Worm (Caenorhabditis elegans) whole organism, late embryonic: Measurements from ENCODE around the gene ZK822.9.
A peak's percentile ranks its signal among the peaks of the same experiment; 100 is the strongest.

Source experiments
- C08G9.2 ChIP-seq: sonication (generic microtip); optimal IDR thresholded peaks from 2 replicates; lab custom pipeline; 2016; ENCODE audit warnings: mild to moderate bottlenecking, missing genetic modification characterization, moderate library complexity, missing compliant biosample characterization
- C38D4.7 ChIP-seq: fragments of 200-800 bp; sonication (Bioruptor generic); optimal IDR thresholded peaks from 2 replicates; lab custom pipeline; 2018; ENCODE audit warnings: mild to moderate bottlenecking, missing genetic modification characterization, moderate library complexity, missing compliant biosample characterization
- F13H6.1 ChIP-seq: sonication (generic microtip); optimal IDR thresholded peaks from 2 replicates; lab custom pipeline; 2016; ENCODE audit warnings: missing genetic modification characterization, missing compliant biosample characterization
- K02D7.2 ChIP-seq: sonication (generic microtip); optimal IDR thresholded peaks from 2 replicates; lab custom pipeline; 2017; ENCODE audit warnings: mild to moderate bottlenecking, missing genetic modification characterization, missing compliant biosample characterization
- K09A11.1 ChIP-seq: sonication (generic microtip); optimal IDR thresholded peaks from 2 replicates; lab custom pipeline; 2017; ENCODE audit warnings: antibody characterized with exemption, mild to moderate bottlenecking, missing genetic modification characterization, missing compliant biosample characterization; ENCODE audit not compliant: insufficient read depth
- ama-1 ChIP-seq: fragments of 150-350 bp; optimal IDR thresholded peaks from 2 replicates; lab custom pipeline; 2014
- ceh-14 ChIP-seq: sonication (generic microtip); optimal IDR thresholded peaks from 2 replicates; lab custom pipeline; 2016; ENCODE audit warnings: missing genotype, missing genetic modification characterization, missing compliant biosample characterization
- ceh-19 ChIP-seq: fragments of 200-800 bp; sonication (Bioruptor generic); optimal IDR thresholded peaks from 2 replicates; lab custom pipeline; 2018; ENCODE audit warnings: mild to moderate bottlenecking, missing genetic modification characterization, missing compliant biosample characterization
- ceh-22 ChIP-seq: sonication (generic microtip); optimal IDR thresholded peaks from 2 replicates; lab custom pipeline; 2017; ENCODE audit warnings: missing biosample characterization, missing genetic modification characterization
- ceh-24 ChIP-seq: sonication (generic microtip); optimal IDR thresholded peaks from 2 replicates; lab custom pipeline; 2016; ENCODE audit warnings: mild to moderate bottlenecking, missing genetic modification characterization, missing compliant biosample characterization
- ceh-30 ChIP-seq: fragments of 150-350 bp; optimal IDR thresholded peaks from 2 replicates; lab custom pipeline; 2014; ENCODE audit warnings: missing biosample characterization, missing genetic modification characterization
- ceh-31 ChIP-seq: sonication (generic microtip); optimal IDR thresholded peaks from 2 replicates; lab custom pipeline; 2016; ENCODE audit warnings: missing genetic modification characterization, missing compliant biosample characterization
- ceh-6 ChIP-seq: fragments of 200-800 bp; sonication (Bioruptor generic); optimal IDR thresholded peaks from 2 replicates; lab custom pipeline; 2018; ENCODE audit warnings: mild to moderate bottlenecking, missing genetic modification characterization, missing compliant biosample characterization
- ceh-9 ChIP-seq: sonication (generic microtip); optimal IDR thresholded peaks from 2 replicates; lab custom pipeline; 2016; ENCODE audit warnings: mild to moderate bottlenecking, missing genetic modification characterization, inconsistent platforms, missing compliant biosample characterization
- che-1 ChIP-seq: sonication (generic microtip); optimal IDR thresholded peaks from 2 replicates; lab custom pipeline; 2016; ENCODE audit warnings: mild to moderate bottlenecking, missing genetic modification characterization, missing compliant biosample characterization
- elt-2 ChIP-seq: sonication (generic microtip); optimal IDR thresholded peaks from 2 replicates; lab custom pipeline; 2016; ENCODE audit warnings: missing genetic modification reagents, missing genetic modification characterization, missing compliant biosample characterization
- eyg-1 ChIP-seq: sonication (generic microtip); optimal IDR thresholded peaks from 2 replicates; lab custom pipeline; 2016; ENCODE audit warnings: missing genotype, missing genetic modification characterization, missing compliant biosample characterization
- gmeb-2 ChIP-seq: sonication (generic microtip); optimal IDR thresholded peaks from 2 replicates; lab custom pipeline; 2016; ENCODE audit warnings: missing genetic modification characterization, inconsistent platforms, missing compliant biosample characterization
- hlh-13 ChIP-seq: fragments of 200-800 bp; sonication (Bioruptor generic); optimal IDR thresholded peaks from 2 replicates; lab custom pipeline; 2018; ENCODE audit warnings: mild to moderate bottlenecking, missing genetic modification characterization, missing compliant biosample characterization
- hlh-30 ChIP-seq: sonication (generic microtip); optimal IDR thresholded peaks from 2 replicates; lab custom pipeline; 2017; ENCODE audit warnings: antibody characterized with exemption, missing genetic modification characterization, missing compliant biosample characterization; ENCODE audit not compliant: insufficient read depth
- lin-11 ChIP-seq: fragments of 200-800 bp; sonication (Bioruptor generic); optimal IDR thresholded peaks from 2 replicates; lab custom pipeline; 2018; ENCODE audit warnings: mild to moderate bottlenecking, missing genetic modification characterization, missing compliant biosample characterization
- nfya-1 ChIP-seq: sonication (generic microtip); optimal IDR thresholded peaks from 2 replicates; lab custom pipeline; 2017; ENCODE audit warnings: missing genetic modification characterization, mild to moderate bottlenecking, missing compliant biosample characterization, antibody characterized with exemption, moderate library complexity
- nhr-11 ChIP-seq: fragments of 150-350 bp; optimal IDR thresholded peaks from 2 replicates; lab custom pipeline; 2014; ENCODE audit warnings: missing biosample characterization, missing genetic modification characterization
- nhr-232 ChIP-seq: sonication (generic microtip); optimal IDR thresholded peaks from 2 replicates; lab custom pipeline; 2016; ENCODE audit warnings: missing genetic modification characterization, missing compliant biosample characterization
- npax-4 ChIP-seq: sonication (generic microtip); optimal IDR thresholded peaks from 2 replicates; lab custom pipeline; 2016; ENCODE audit warnings: missing genetic modification characterization, missing compliant biosample characterization
- odd-2 ChIP-seq: sonication (generic microtip); optimal IDR thresholded peaks from 2 replicates; lab custom pipeline; 2017; ENCODE audit warnings: antibody characterized with exemption, mild to moderate bottlenecking, missing genetic modification characterization, missing compliant biosample characterization
- pat-9 ChIP-seq: fragments of 200-800 bp; sonication (Bioruptor generic); optimal IDR thresholded peaks from 2 replicates; lab custom pipeline; 2018; ENCODE audit warnings: mild to moderate bottlenecking, missing genetic modification characterization, moderate library complexity, missing compliant biosample characterization
- pha-2 ChIP-seq: sonication (generic microtip); optimal IDR thresholded peaks from 2 replicates; lab custom pipeline; 2017; ENCODE audit warnings: mild to moderate bottlenecking, missing genetic modification characterization, missing compliant biosample characterization
- pha-4 ChIP-seq: fragments of 150-350 bp; optimal IDR thresholded peaks from 2 replicates; lab custom pipeline; 2018; ENCODE audit warnings: missing biosample characterization, missing genetic modification reagents, missing genetic modification characterization
- pqm-1 ChIP-seq: sonication (generic microtip); optimal IDR thresholded peaks from 2 replicates; lab custom pipeline; 2016; ENCODE audit warnings: missing genetic modification characterization, missing compliant biosample characterization
- rnt-1 ChIP-seq: sonication (generic microtip); optimal IDR thresholded peaks from 2 replicates; lab custom pipeline; 2016; ENCODE audit warnings: missing genetic modification characterization, missing compliant biosample characterization
- sdc-2 ChIP-seq: sonication (generic microtip); optimal IDR thresholded peaks from 2 replicates; lab custom pipeline; 2016; ENCODE audit warnings: missing genotype, missing genetic modification characterization, missing compliant biosample characterization
- sox-2 ChIP-seq: fragments of 200-800 bp; sonication (Bioruptor generic); IDR thresholded peaks from 2 replicates; pipeline ENCODE4 v1.3.6; 2022; ENCODE audit warnings: missing genetic modification reagents, missing genetic modification characterization, missing compliant biosample characterization
- syd-9 ChIP-seq: sonication (generic microtip); optimal IDR thresholded peaks from 2 replicates; lab custom pipeline; 2016; ENCODE audit warnings: mild to moderate bottlenecking, missing genetic modification characterization, moderate library complexity, missing compliant biosample characterization
- tbx-2 ChIP-seq: sonication (generic microtip); optimal IDR thresholded peaks from 2 replicates; lab custom pipeline; 2016; ENCODE audit warnings: missing genetic modification characterization, missing compliant biosample characterization
- tbx-7 ChIP-seq: sonication (generic microtip); optimal IDR thresholded peaks from 2 replicates; lab custom pipeline; 2016; ENCODE audit warnings: missing genotype, missing genetic modification characterization, missing compliant biosample characterization
- ttx-3 ChIP-seq: sonication (generic microtip); optimal IDR thresholded peaks from 2 replicates; lab custom pipeline; 2016; ENCODE audit warnings: missing genetic modification reagents, missing genetic modification characterization, missing compliant biosample characterization
- unc-3 ChIP-seq, 2 experiments: fragments of 200-800 bp in 1 of 2; sonication (Bioruptor generic) in 1 of 2; sonication (generic microtip) in 1 of 2; conservative IDR thresholded peaks in 1 of 2; optimal IDR thresholded peaks in 1 of 2; 2 replicates each; pipeline versions ENCODE4 v1.3.6 to Lab custom; 2016 to 2022; ENCODE audit warnings: missing compliant biosample characterization in 2 of 2, missing genetic modification characterization in 2 of 2, missing genetic modification reagents in 1 of 2
- unc-55 ChIP-seq: sonication (generic microtip); optimal IDR thresholded peaks from 2 replicates; lab custom pipeline; 2017; ENCODE audit warnings: missing biosample characterization, missing genetic modification reagents, missing genetic modification characterization
- zip-5 ChIP-seq: sonication (generic microtip); optimal IDR thresholded peaks from 2 replicates; lab custom pipeline; 2016; ENCODE audit warnings: missing genetic modification characterization, missing compliant biosample characterization

ZK822.9 gene

ce11 chrIV:11928388-11928787 lies 12.6 kb downstream of the ZK822.9 start (continued):
- TF ChIP-seq ceh-22 (tag; lab: Kevin White, UChicago), result no peak
- TF ChIP-seq ceh-24, result no peak
- TF ChIP-seq sdc-2, result no peak
- TF ChIP-seq ttx-3 (tag; lab: Kevin White, UChicago), result no peak
- no peak for TF ChIP-seq unc-55 (GFP tag; lab: Kevin White, UChicago)
- TF ChIP-seq K02D7.2 (tag; lab: Kevin White, UChicago), result no peak
- TF ChIP-seq gmeb-2, result peak; percentile 18
- peak; percentile 39 for TF ChIP-seq che-1
- no peak for TF ChIP-seq F13H6.1 (tag; lab: Kevin White, UChicago)
- no peak for TF ChIP-seq ceh-30 (tag; lab: Kevin White, UChicago)
- no peak for TF ChIP-seq tbx-7 (tag; lab: Kevin White, UChicago)
- TF ChIP-seq ceh-19 (GFP tag; lab: Kevin White, UChicago), result no peak
- peak; percentile 27 for TF ChIP-seq syd-9 (tag; lab: Kevin White, UChicago)
- TF ChIP-seq sox-2 (GFP tag; lab: Robert Waterston, UW), result no peak
- TF ChIP-seq C08G9.2 (tag; lab: Kevin White, UChicago), result no peak
- no peak for TF ChIP-seq ceh-14
- no peak for TF ChIP-seq rnt-1 (tag; lab: Kevin White, UChicago)
- no peak for TF ChIP-seq pat-9 (tag; lab: Kevin White, UChicago)
- TF ChIP-seq pha-4 (tag; lab: Kevin White, UChicago), result no peak
- TF ChIP-seq ceh-9 (tag; lab: Kevin White, UChicago), result no peak
- no peak for TF ChIP-seq K09A11.1
- TF ChIP-seq ceh-6 (GFP tag; lab: Kevin White, UChicago), result peak; percentile 44
- TF ChIP-seq lin-11 (tag; lab: Kevin White, UChicago), result peak; percentile 44
- TF ChIP-seq, all 69 proteins: peak for 11

DNA sequence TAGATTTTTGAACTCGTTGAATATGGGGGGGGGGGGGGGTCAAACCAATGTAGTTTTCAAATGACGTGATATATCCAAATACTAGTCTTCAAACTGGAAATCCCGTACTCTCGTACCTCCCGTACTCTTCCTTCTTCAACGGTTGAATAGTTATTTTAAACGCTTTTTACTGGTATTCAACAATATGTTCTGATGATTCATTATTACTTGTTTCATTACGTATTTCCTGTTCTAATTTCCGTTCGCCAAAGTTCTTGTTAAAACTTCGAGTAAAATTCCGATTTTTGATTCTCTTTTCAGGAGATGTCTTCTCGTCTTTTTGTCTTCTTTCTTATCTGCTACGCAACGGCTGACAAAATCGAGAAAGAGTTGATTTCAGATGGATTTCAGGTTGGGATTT lies 14.8 kb downstream of the ZK822.9 start, which contains the start of gene nhx-9:
Gene nhx-9 (plus strand): TSS at position 301 of the 400 bp plus-strand sequence.
- TF ChIP-seq nhr-11 (tag; lab: Kevin White, UChicago) (no peak), pqm-1 (tag; lab: Kevin White, UChicago) (no peak), odd-2 (tag; lab: Kevin White, UChicago) (no peak), hlh-30 (tag; lab: Kevin White, UChicago) (no peak)

- no peak for TF ChIP-seq ceh-6 (GFP tag; lab: Kevin White, UChicago)
- TF ChIP-seq pha-2 (tag; lab: Kevin White, UChicago), result no peak
- TF ChIP-seq nhr-232 (tag; lab: Kevin White, UChicago), result no peak
- no peak for TF ChIP-seq ama-1
- TF ChIP-seq tbx-2 (tag; lab: Kevin White, UChicago), result no peak
- TF ChIP-seq unc-3 (GFP tag; conservative IDR thresholded peaks at IDR 0.05; lab: Robert Waterston, UW), result no peak
- TF ChIP-seq unc-3 (tag; optimal IDR thresholded peaks at IDR 0.05; lab: Kevin White, UChicago), result no peak
- no peak for TF ChIP-seq C38D4.7
- TF ChIP-seq elt-2 (tag; lab: Kevin White, UChicago), result no peak
- no peak for TF ChIP-seq zip-5 (tag; lab: Kevin White, UChicago)
- TF ChIP-seq eyg-1, result no peak
- TF ChIP-seq tbx-7 (tag; lab: Kevin White, UChicago), result no peak
- no peak for TF ChIP-seq nfya-1 (tag; lab: Kevin White, UChicago)
- no peak for TF ChIP-seq unc-55 (GFP tag; lab: Kevin White, UChicago)
- TF ChIP-seq hlh-13, result no peak
- no peak for TF ChIP-seq sox-2 (GFP tag; lab: Robert Waterston, UW)
- TF ChIP-seq npax-4 (tag; lab: Kevin White, UChicago), result no peak
- no peak for TF ChIP-seq ceh-31 (tag; lab: Kevin White, UChicago)
- TF ChIP-seq K09A11.1, result no peak
- TF ChIP-seq, all 69 proteins: peak for 0
Observed at ce11 chrIV:11937087-11937486, 21.3 kb downstream of the ZK822.9 start, which contains the start of gene slc-5A12. Gene slc-5A12, plus strand, starts transcription at chrIV:11937419.
